Worm (Caenorhabditis elegans) whole organism, L2 larva: ENCODE results near the gene C47D12.2.

Experiments used
- C34F6.9 ChIP-seq: fragments of 150-350 bp; optimal IDR thresholded peaks from 2 replicates; lab custom pipeline; 2014; ENCODE audit warnings: missing biosample characterization, missing genetic modification characterization
- F13H6.1 ChIP-seq: sonication (generic microtip); optimal IDR thresholded peaks from 2 replicates; lab custom pipeline; 2016; ENCODE audit warnings: missing genetic modification characterization, missing compliant biosample characterization
- R02D3.7 ChIP-seq: fragments of 150-350 bp; optimal IDR thresholded peaks from 2 replicates; lab custom pipeline; 2014; ENCODE audit warnings: missing biosample characterization, missing genetic modification characterization
- Y55F3AM.14 ChIP-seq: fragments of 200-800 bp; sonication (Bioruptor generic); optimal IDR thresholded peaks from 2 replicates; lab custom pipeline; 2018; ENCODE audit warnings: mild to moderate bottlenecking, missing genetic modification characterization, missing compliant biosample characterization
- ZK546.5 ChIP-seq: sonication (generic microtip); optimal IDR thresholded peaks from 2 replicates; lab custom pipeline; 2017; ENCODE audit warnings: missing biosample characterization, missing genetic modification characterization
- ama-1 ChIP-seq: fragments of 150-350 bp; optimal IDR thresholded peaks from 2 replicates; lab custom pipeline; 2018; ENCODE audit warnings: inconsistent platforms
- blmp-1 ChIP-seq: sonication (generic microtip); optimal IDR thresholded peaks from 2 replicates; lab custom pipeline; 2017; ENCODE audit warnings: missing genetic modification characterization, mild to moderate bottlenecking, missing compliant biosample characterization, antibody characterized with exemption, moderate library complexity; ENCODE audit not compliant: insufficient read depth
- ceh-82 ChIP-seq: fragments of 150-350 bp; optimal IDR thresholded peaks from 2 replicates; lab custom pipeline; 2014; ENCODE audit warnings: missing biosample characterization, missing genetic modification characterization
- egl-27 ChIP-seq: sonication (generic microtip); optimal IDR thresholded peaks from 3 replicates; lab custom pipeline; 2017; ENCODE audit warnings: missing biosample characterization, missing genetic modification reagents, missing genetic modification characterization
- elt-3 ChIP-seq: sonication (generic microtip); optimal IDR thresholded peaks from 2 replicates; lab custom pipeline; 2017; ENCODE audit warnings: missing biosample characterization, missing genetic modification characterization
- lin-13 ChIP-seq: fragments of 150-350 bp; optimal IDR thresholded peaks from 2 replicates; lab custom pipeline; 2014; ENCODE audit warnings: missing biosample characterization, missing genetic modification reagents, missing genetic modification characterization
- lin-39 ChIP-seq: fragments of 150-350 bp; optimal IDR thresholded peaks from 2 replicates; lab custom pipeline; 2014; ENCODE audit warnings: missing biosample characterization, missing genetic modification reagents, missing genetic modification characterization
- lsy-2 ChIP-seq, 2 experiments: fragments of 150-350 bp in 1 of 2; sonication (generic microtip) in 1 of 2; optimal IDR thresholded peaks; 2 replicates each; lab custom pipeline; 2014 to 2017; ENCODE audit warnings: missing biosample characterization in 2 of 2, missing genetic modification characterization in 2 of 2
- mab-5 ChIP-seq: fragments of 150-350 bp; optimal IDR thresholded peaks from 2 replicates; lab custom pipeline; 2014; ENCODE audit warnings: missing biosample characterization, missing genetic modification characterization
- mbf-1 ChIP-seq: sonication (generic microtip); optimal IDR thresholded peaks from 2 replicates; lab custom pipeline; 2017; ENCODE audit warnings: missing biosample characterization, missing genetic modification characterization
- nhr-12 ChIP-seq: fragments of 150-350 bp; optimal IDR thresholded peaks from 2 replicates; lab custom pipeline; 2014; ENCODE audit warnings: missing biosample characterization, missing genetic modification characterization
- nhr-129 ChIP-seq: fragments of 150-350 bp; optimal IDR thresholded peaks from 2 replicates; lab custom pipeline; 2014; ENCODE audit warnings: missing biosample characterization, missing genetic modification characterization
- nhr-21 ChIP-seq: fragments of 150-350 bp; optimal IDR thresholded peaks from 2 replicates; lab custom pipeline; 2014; ENCODE audit warnings: missing biosample characterization, missing genetic modification characterization
- nhr-23 ChIP-seq: fragments of 150-350 bp; optimal IDR thresholded peaks from 2 replicates; lab custom pipeline; 2014; ENCODE audit warnings: missing biosample characterization, missing genetic modification reagents, missing genetic modification characterization
- nhr-237 ChIP-seq: fragments of 150-350 bp; optimal IDR thresholded peaks from 2 replicates; lab custom pipeline; 2014; ENCODE audit warnings: missing biosample characterization, missing genetic modification characterization
- nhr-25 ChIP-seq: fragments of 150-350 bp; sonication (generic microtip); optimal IDR thresholded peaks from 3 replicates; lab custom pipeline; 2014; ENCODE audit warnings: missing biosample characterization, missing genetic modification characterization
- nhr-6 ChIP-seq: fragments of 150-350 bp; optimal IDR thresholded peaks from 2 replicates; lab custom pipeline; 2014; ENCODE audit warnings: missing biosample characterization, missing genetic modification characterization
- nhr-77 ChIP-seq: fragments of 150-350 bp; optimal IDR thresholded peaks from 2 replicates; lab custom pipeline; 2014; ENCODE audit warnings: missing biosample characterization, missing genetic modification characterization
- peb-1 ChIP-seq: fragments of 150-350 bp; optimal IDR thresholded peaks from 2 replicates; lab custom pipeline; 2014; ENCODE audit warnings: missing biosample characterization, missing genetic modification characterization
- sem-4 ChIP-seq: fragments of 150-350 bp; optimal IDR thresholded peaks from 2 replicates; lab custom pipeline; 2014; ENCODE audit warnings: missing biosample characterization, missing genetic modification reagents, missing genetic modification characterization
- skn-1 ChIP-seq: sonication (generic microtip); optimal IDR thresholded peaks from 2 replicates; lab custom pipeline; 2017; ENCODE audit warnings: missing biosample characterization, missing genetic modification characterization
- sma-9 ChIP-seq, 2 experiments: fragments of 150-350 bp in 1 of 2; sonication (generic microtip) in 1 of 2; optimal IDR thresholded peaks; 2 replicates each; lab custom pipeline; 2014 to 2016; ENCODE audit warnings: missing genetic modification characterization in 2 of 2, mild to moderate bottlenecking in 1 of 2, missing biosample characterization in 1 of 2, missing compliant biosample characterization in 1 of 2, missing genetic modification reagents in 1 of 2, moderate library complexity in 1 of 2
- snpc-4 ChIP-seq: fragments of 150-350 bp; optimal IDR thresholded peaks from 2 replicates; lab custom pipeline; 2014; ENCODE audit warnings: missing biosample characterization, missing genetic modification characterization
- unc-55 ChIP-seq: fragments of 150-350 bp; sonication (generic microtip); optimal IDR thresholded peaks from 3 replicates; lab custom pipeline; 2014; ENCODE audit warnings: missing biosample characterization, missing genetic modification reagents, missing genetic modification characterization
- zag-1 ChIP-seq: fragments of 150-350 bp; optimal IDR thresholded peaks from 2 replicates; lab custom pipeline; 2014; ENCODE audit warnings: missing biosample characterization, missing genetic modification characterization
- ztf-1 ChIP-seq: fragments of 200-800 bp; sonication (Bioruptor generic); conservative IDR thresholded peaks from 2 replicates; pipeline ENCODE4 v1.3.6; 2022; ENCODE audit warnings: missing genetic modification characterization, missing compliant biosample characterization
- ztf-11 ChIP-seq: sonication (generic microtip); optimal IDR thresholded peaks from 2 replicates; lab custom pipeline; 2017; ENCODE audit warnings: missing biosample characterization, missing genetic modification characterization

The C47D12.2 gene

ce11 chrII:11713569-11713968 is 37.5 kb downstream of the C47D12.2 start, which contains the start of gene F13D12.10:
TSS of gene F13D12.10 (plus strand) at chrII:11713799.
- no peak for TF ChIP-seq ZK546.5 (tag; lab: Kevin White, UChicago)
- peak; percentile 48 for TF ChIP-seq nhr-129 (tag; lab: Kevin White, UChicago)
- peak; percentile 43 for TF ChIP-seq F13H6.1 (tag; lab: Kevin White, UChicago)
- TF ChIP-seq lsy-2 (tag; optimal IDR thresholded peaks at IDR 0.05; lab: Kevin White, UChicago), result peak in 1 of 2 experiments; percentile 14
- peak; percentile 17 for TF ChIP-seq C34F6.9 (tag; lab: Kevin White, UChicago)
- TF ChIP-seq sma-9 (GFP tag; optimal IDR thresholded peaks at IDR 0.05; lab: Kevin White, UChicago), result peak; percentile 45
- TF ChIP-seq sma-9 (tag; optimal IDR thresholded peaks at IDR 0.05; lab: Kevin White, UChicago), result no peak
- peak; percentile 60 for TF ChIP-seq zag-1 (tag; lab: Kevin White, UChicago)
- no peak for TF ChIP-seq nhr-25 (tag; lab: Kevin White, UChicago)
- no peak for TF ChIP-seq nhr-77

- TF ChIP-seq ztf-1 (no peak), snpc-4 (tag; lab: Kevin White, UChicago) (peak; percentile 37), nhr-77 (no peak), ama-1 (lab: Kevin White, UChicago) (no peak)
Observed at ce11 chrII:11714728-11715127, 38.6 kb downstream of the C47D12.2 start.

ce11 chrII:11719533-11719932 is 43.4 kb downstream of the C47D12.2 start:
- TF ChIP-seq ZK546.5 (tag; lab: Kevin White, UChicago), result no peak
- peak in 1 of 2 experiments; percentile 38 for TF ChIP-seq lsy-2 (tag; optimal IDR thresholded peaks at IDR 0.05; lab: Kevin White, UChicago)
- TF ChIP-seq nhr-6 (tag; lab: Kevin White, UChicago), result no peak

ce11 chrII:11720102-11720501 is 44.0 kb downstream of the C47D12.2 start, which contains the start of gene F13D12.3:
TSS of gene F13D12.3 (plus strand) at chrII:11720402.
- no peak for TF ChIP-seq lin-13 (GFP tag; lab: Kevin White, UChicago)
- TF ChIP-seq ceh-82, result no peak
- TF ChIP-seq nhr-237 (tag; lab: Kevin White, UChicago), result no peak
- no peak for TF ChIP-seq nhr-6 (tag; lab: Kevin White, UChicago)
- no peak for TF ChIP-seq snpc-4 (tag; lab: Kevin White, UChicago)
- no peak for TF ChIP-seq nhr-77
- no peak for TF ChIP-seq nhr-25 (tag; lab: Kevin White, UChicago)
- no peak for TF ChIP-seq elt-3 (tag; lab: Kevin White, UChicago)
- TF ChIP-seq ama-1 (lab: Kevin White, UChicago), result no peak
- no peak for TF ChIP-seq nhr-21 (tag; lab: Kevin White, UChicago)
- no peak for TF ChIP-seq lin-39
- TF ChIP-seq R02D3.7 (tag; lab: Kevin White, UChicago), result no peak
- TF ChIP-seq mab-5 (tag; lab: Kevin White, UChicago), result no peak
- no peak for TF ChIP-seq skn-1 (tag; lab: Kevin White, UChicago)
- TF ChIP-seq nhr-23 (tag; lab: Kevin White, UChicago), result no peak
- TF ChIP-seq Y55F3AM.14 (GFP tag; lab: Kevin White, UChicago), result no peak
- no peak for TF ChIP-seq sma-9 (GFP tag; optimal IDR thresholded peaks at IDR 0.05; lab: Kevin White, UChicago)
- no peak for TF ChIP-seq sma-9 (tag; optimal IDR thresholded peaks at IDR 0.05; lab: Kevin White, UChicago)
- no peak for TF ChIP-seq blmp-1 (tag; lab: Kevin White, UChicago)
- TF ChIP-seq sem-4 (tag; lab: Kevin White, UChicago), result no peak

- TF ChIP-seq lin-39 (no peak), mbf-1 (tag; lab: Kevin White, UChicago) (no peak), blmp-1 (tag; lab: Kevin White, UChicago) (no peak), ceh-82 (no peak), ZK546.5 (tag; lab: Kevin White, UChicago) (no peak), nhr-25 (tag; lab: Kevin White, UChicago) (no peak), nhr-12 (tag; lab: Kevin White, UChicago) (no peak), unc-55 (GFP tag; lab: Kevin White, UChicago) (no peak), sem-4 (tag; lab: Kevin White, UChicago) (no peak), F13H6.1 (tag; lab: Kevin White, UChicago) (no peak), peb-1 (no peak), sma-9 (GFP tag; optimal IDR thresholded peaks at IDR 0.05; lab: Kevin White, UChicago) (no peak), sma-9 (tag; optimal IDR thresholded peaks at IDR 0.05; lab: Kevin White, UChicago) (no peak), ama-1 (lab: Kevin White, UChicago) (no peak), R02D3.7 (tag; lab: Kevin White, UChicago) (no peak), egl-27 (tag; lab: Kevin White, UChicago) (no peak), nhr-77 (no peak), nhr-6 (tag; lab: Kevin White, UChicago) (no peak), ztf-11 (no peak)
- TF ChIP-seq, all 48 proteins: peak for 0
Observed at ce11 chrII:11720819-11721218, 44.7 kb downstream of the C47D12.2 start.
